Worm (Caenorhabditis elegans): ENCODE data around the gene C44H9.5.

- TF ChIP-seq fkh-4 (tag; optimal IDR thresholded peaks at IDR 0.05; ENCODE audit: borderline replicate concordance) (no peak), ceh-8 (GFP tag; optimal IDR thresholded peaks at IDR 0.05) (no peak), lin-35 (GFP tag; optimal IDR thresholded peaks at IDR 0.05) (no peak), ama-1 (optimal IDR thresholded peaks at IDR 0.05) (no peak), aly-2 (tag; optimal IDR thresholded peaks at IDR 0.05) (no peak), skn-1 (tag; optimal IDR thresholded peaks at IDR 0.05) (no peak), ztf-11 (tag; optimal IDR thresholded peaks at IDR 0.05) (no peak), lin-15B (tag; optimal IDR thresholded peaks at IDR 0.05) (no peak), tlp-1 (tag; optimal IDR thresholded peaks at IDR 0.05) (no peak), nhr-237 (tag; optimal IDR thresholded peaks at IDR 0.05) (no peak)
Observed at ce11 chrV:12871753-12872152, 22.1 kb upstream of the C44H9.5 start, which contains the start of gene bus-19.

Data from whole organism, L1 larva.